Fruit fly (Drosophila melanogaster): Measurements from ENCODE around the gene CG14452.

Gene CG14452

dm6 chr3L:22695653-22696052 lies at the start of gene CG14452:
CG14452 (plus strand) TSS chr3L:22695953.
- TF ChIP-seq Mio (GFP tag; optimal IDR thresholded peaks at IDR 0.05) = no peak
- TF ChIP-seq jim (GFP tag; optimal IDR thresholded peaks at IDR 0.05) = no peak
- no peak for TF ChIP-seq rgr (GFP tag; optimal IDR thresholded peaks at IDR 0.05)

dm6 chr3L:22646007-22646406 lies 49.7 kb upstream of the CG14452 start, which contains the start of gene CG33767:
CG33767 (plus strand) TSS chr3L:22646307.
- TF ChIP-seq dsf (GFP tag; optimal IDR thresholded peaks at IDR 0.05; ENCODE audit: borderline replicate concordance) (no peak), br (GFP tag; optimal IDR thresholded peaks at IDR 0.05) (no peak), rgr (GFP tag; optimal IDR thresholded peaks at IDR 0.05) (no peak), Myc (optimal IDR thresholded peaks at IDR 0.05) (no peak), dmrt93B (GFP tag; optimal IDR thresholded peaks at IDR 0.05) (no peak), Rel (GFP tag; optimal IDR thresholded peaks at IDR 0.05) (no peak), Rel (tag; optimal IDR thresholded peaks at IDR 0.05) (no peak), h (GFP tag; optimal IDR thresholded peaks at IDR 0.05) (no peak)

dm6 chr3L:22646863-22647262 lies 48.9 kb upstream of the CG14452 start, which contains the start of gene CG33768:
CG33768 (plus strand) TSS chr3L:22647163.
- TF ChIP-seq Jra (GFP tag; optimal IDR thresholded peaks at IDR 0.05) (no peak), rgr (GFP tag; optimal IDR thresholded peaks at IDR 0.05) (no peak), Hr83 (GFP tag; optimal IDR thresholded peaks at IDR 0.05; ENCODE audit: poor library complexity, severe bottlenecking) (no peak), CG32264 (GFP tag; optimal IDR thresholded peaks at IDR 0.05) (no peak), pan (optimal IDR thresholded peaks at IDR 0.05) (no peak), Rel (GFP tag; optimal IDR thresholded peaks at IDR 0.05) (no peak), Rel (tag; optimal IDR thresholded peaks at IDR 0.05) (no peak), sv (GFP tag; optimal IDR thresholded peaks at IDR 0.05) (no peak), Vsx2 (GFP tag; optimal IDR thresholded peaks at IDR 0.05; ENCODE audit: partially characterized antibody) (no peak), ey (GFP tag; optimal IDR thresholded peaks at IDR 0.05) (no peak), sage (GFP tag; optimal IDR thresholded peaks at IDR 0.05) (no peak), Dif (GFP tag; optimal IDR thresholded peaks at IDR 0.05; ENCODE audit: partially characterized antibody) (no peak), foxo (GFP tag; optimal IDR thresholded peaks at IDR 0.05) (no peak), Dfd (GFP tag; optimal IDR thresholded peaks at IDR 0.05) (no peak)

DNA sequence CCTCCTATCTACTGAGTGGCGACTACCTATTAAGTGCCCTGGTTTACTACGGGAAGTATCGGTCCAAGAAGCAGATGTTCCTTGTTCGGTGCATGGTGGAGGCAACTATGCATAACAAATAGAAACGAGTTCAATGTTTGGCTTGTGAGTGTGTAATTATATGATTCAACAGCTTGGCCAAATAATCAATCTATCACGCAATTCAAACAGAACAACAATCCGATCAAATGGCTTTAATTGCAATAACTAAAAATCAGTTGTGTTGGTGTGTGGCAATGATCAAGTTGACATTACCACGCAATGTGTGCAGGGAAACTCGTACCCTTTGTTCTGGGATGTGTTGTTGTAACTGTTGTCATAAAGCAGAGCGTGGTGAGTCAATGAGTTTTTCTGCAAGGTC lies 48.1 kb upstream of the CG14452 start, which contains the start of gene CG33769:
TSS of gene CG33769 (plus strand) at position 301 of the 400 bp plus-strand sequence.
- no peak for TF ChIP-seq Dfd (GFP tag; optimal IDR thresholded peaks at IDR 0.05)
- TF ChIP-seq brk (GFP tag; optimal IDR thresholded peaks at IDR 0.05) = no peak

DNA sequence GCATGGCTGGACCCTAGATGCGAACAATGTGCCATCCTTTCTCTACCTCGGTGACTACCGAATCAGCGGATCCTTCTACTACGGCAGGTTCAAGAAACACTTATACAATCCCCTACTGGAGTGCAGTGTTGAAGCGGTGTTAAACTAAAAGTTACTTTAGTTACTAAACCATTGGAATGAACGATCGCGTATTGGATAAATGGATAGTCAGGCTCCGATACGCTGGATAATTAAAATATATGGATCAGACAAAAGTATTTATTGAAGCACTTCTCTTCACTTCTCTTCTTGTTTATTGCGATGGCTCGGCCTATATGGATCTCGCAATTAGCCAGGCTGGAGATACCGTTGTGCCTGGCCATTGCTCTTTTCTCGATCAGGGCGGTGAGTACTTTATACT lies 47.4 kb upstream of the CG14452 start, which contains the start of gene CG33770:
TSS of gene CG33770 (plus strand) at position 301 of the 400 bp plus-strand sequence.
- TF ChIP-seq lola (GFP tag; optimal IDR thresholded peaks at IDR 0.05) = no peak
- no peak for TF ChIP-seq dl (GFP tag; optimal IDR thresholded peaks at IDR 0.05; ENCODE audit: insufficient read depth in 1 of 2, partially characterized antibody in 2 of 2)
- no peak for TF ChIP-seq h (GFP tag; optimal IDR thresholded peaks at IDR 0.05)
- TF ChIP-seq woc (GFP tag; optimal IDR thresholded peaks at IDR 0.05) = no peak
- TF ChIP-seq CrebA (GFP tag; optimal IDR thresholded peaks at IDR 0.05; ENCODE audit: borderline replicate concordance) = no peak
- no peak for TF ChIP-seq usp (GFP tag; optimal IDR thresholded peaks at IDR 0.05)
- TF ChIP-seq Vsx2 (GFP tag; optimal IDR thresholded peaks at IDR 0.05; ENCODE audit: partially characterized antibody) = no peak
- TF ChIP-seq GATAd (GFP tag; optimal IDR thresholded peaks at IDR 0.05) = no peak
- no peak for TF ChIP-seq Jra (GFP tag; optimal IDR thresholded peaks at IDR 0.05)
- TF ChIP-seq psq (GFP tag; optimal IDR thresholded peaks at IDR 0.05) = no peak
- no peak for TF ChIP-seq rgr (GFP tag; optimal IDR thresholded peaks at IDR 0.05)
- TF ChIP-seq foxo (GFP tag; optimal IDR thresholded peaks at IDR 0.05) = no peak

- no peak for TF ChIP-seq tai (GFP tag; optimal IDR thresholded peaks at IDR 0.05)
- TF ChIP-seq h (GFP tag; optimal IDR thresholded peaks at IDR 0.05) = no peak
- no peak for TF ChIP-seq sage (GFP tag; optimal IDR thresholded peaks at IDR 0.05)
- no peak for TF ChIP-seq CG32264 (GFP tag; optimal IDR thresholded peaks at IDR 0.05)
- TF ChIP-seq CrebA (GFP tag; optimal IDR thresholded peaks at IDR 0.05; ENCODE audit: borderline replicate concordance) = no peak
- no peak for TF ChIP-seq CG9705 (GFP tag; optimal IDR thresholded peaks at IDR 0.05)
- TF ChIP-seq Mio (GFP tag; optimal IDR thresholded peaks at IDR 0.05) = no peak
Observed at dm6 chr3L:22649096-22649495, 46.7 kb upstream of the CG14452 start, which contains the start of gene CG33771. CG33771 (plus strand) TSS chr3L:22649396.

Measured in whole organism, wandering third instar larva.